Worm (Caenorhabditis elegans) whole organism, L1 larva: ENCODE results near the gene twk-45.
"Not testable (repeated sequence)": the region's sequence is repeated elsewhere in the genome, so short reads cannot be mapped to it uniquely, and the experiment has no call there.

ENCODE experiments used
- ama-1 ChIP-seq: fragments of 150-350 bp; optimal IDR thresholded peaks from 2 replicates; lab custom pipeline; 2014
- ceh-63 ChIP-seq: fragments of 200-800 bp; sonication (Bioruptor generic); optimal IDR thresholded peaks from 2 replicates; lab custom pipeline; 2018; ENCODE audit warnings: mild to moderate bottlenecking, missing genetic modification characterization, missing compliant biosample characterization
- fkh-10 ChIP-seq: sonication (generic microtip); optimal IDR thresholded peaks from 2 replicates; lab custom pipeline; 2017; ENCODE audit warnings: missing biosample characterization, missing genetic modification reagents, missing genetic modification characterization
- mef-2 ChIP-seq: fragments of 150-350 bp; optimal IDR thresholded peaks from 2 replicates; lab custom pipeline; 2014; ENCODE audit warnings: missing biosample characterization, missing genetic modification characterization
- nhr-90 ChIP-seq: sonication (generic microtip); optimal IDR thresholded peaks from 2 replicates; lab custom pipeline; 2016; ENCODE audit warnings: mild to moderate bottlenecking, missing genetic modification characterization, missing compliant biosample characterization; ENCODE audit not compliant: poor library complexity
- snpc-4 ChIP-seq: fragments of 150-350 bp; optimal IDR thresholded peaks from 2 replicates; lab custom pipeline; 2014; ENCODE audit warnings: missing biosample characterization, missing genetic modification characterization

ce11 chrIII:2836742-2837416, 35.2 kb upstream of the twk-45 start:
- TF ChIP-seq fkh-10; ceh-63; mef-2 (tag; lab: Kevin White, UChicago); nhr-90 (tag; lab: Kevin White, UChicago); snpc-4 (tag; lab: Kevin White, UChicago); ama-1 (lab: Kevin White, UChicago): not testable (repeated sequence)
